Worm (Caenorhabditis elegans) whole organism, late embryonic: ENCODE data around the gene sec-20.

Source experiments
- ahr-1 ChIP-seq: sonication (generic microtip); optimal IDR thresholded peaks from 2 replicates; lab custom pipeline; 2016; ENCODE audit warnings: missing genetic modification characterization, missing compliant biosample characterization
- eyg-1 ChIP-seq: sonication (generic microtip); optimal IDR thresholded peaks from 2 replicates; lab custom pipeline; 2016; ENCODE audit warnings: missing genotype, missing genetic modification characterization, missing compliant biosample characterization
- sox-4 ChIP-seq: sonication (generic microtip); optimal IDR thresholded peaks from 2 replicates; lab custom pipeline; 2017; ENCODE audit warnings: mild to moderate bottlenecking, missing genetic modification characterization, inconsistent platforms, missing compliant biosample characterization

DNA sequence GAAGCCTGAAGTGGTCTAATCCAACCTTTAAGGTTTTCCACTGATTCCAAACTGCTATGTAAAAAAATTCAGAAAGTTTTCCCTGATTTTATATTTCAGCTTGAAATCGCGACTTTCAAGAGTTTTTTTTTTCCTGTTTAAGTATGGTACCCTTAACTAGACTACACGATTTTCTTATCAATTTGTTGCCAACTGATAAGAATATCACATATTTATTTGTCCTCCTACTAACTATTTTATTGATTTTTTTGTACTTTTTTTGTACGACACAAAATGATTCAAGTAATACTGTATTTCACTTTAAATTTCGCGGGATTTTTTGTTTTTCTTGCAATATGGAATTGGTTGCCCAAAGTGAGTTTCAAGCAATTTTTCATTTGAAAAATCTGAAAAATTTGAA lies 8.8 kb upstream of the sec-20 start:
- TF ChIP-seq eyg-1 (tag; lab: Kevin White, UChicago), result no peak
- no peak for TF ChIP-seq ahr-1 (tag; lab: Kevin White, UChicago)
- TF ChIP-seq sox-4 (tag; lab: Kevin White, UChicago), result no peak
